Worm (Caenorhabditis elegans): ENCODE measurements around the gene F59G1.4.

DNA sequence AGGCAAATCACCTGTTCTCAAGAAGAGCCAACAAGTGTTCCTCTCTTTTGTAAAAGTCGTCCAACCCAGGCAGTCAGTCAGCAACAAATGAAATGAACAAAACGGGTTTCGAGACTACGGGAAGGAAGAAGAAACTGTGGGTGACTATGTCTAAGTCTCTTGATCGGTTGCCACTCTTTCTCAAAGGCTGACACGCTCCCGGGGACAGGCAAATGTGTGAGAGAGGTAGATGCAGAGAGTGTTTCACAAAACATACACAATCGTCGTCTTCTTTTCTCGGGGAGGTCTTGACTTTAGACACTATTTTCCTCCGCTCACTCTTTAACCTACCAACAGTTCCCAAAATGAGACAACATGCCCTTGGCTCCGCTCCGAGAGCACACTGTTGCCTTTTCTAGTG, 35.1 kb downstream of the F59G1.4 start:
- TF ChIP-seq ama-1 (optimal IDR thresholded peaks at IDR 0.05), result no peak
- no peak for TF ChIP-seq ceh-36 (tag; optimal IDR thresholded peaks at IDR 0.05)
- TF ChIP-seq tbx-37 (GFP tag; conservative IDR thresholded peaks at IDR 0.05), result no peak
- TF ChIP-seq F13C5.2 (tag; optimal IDR thresholded peaks at IDR 0.05), result no peak
- no peak for TF ChIP-seq hmbx-1 (tag; optimal IDR thresholded peaks at IDR 0.05)
- TF ChIP-seq aly-1 (tag; optimal IDR thresholded peaks at IDR 0.05), result no peak
- no peak for TF ChIP-seq tra-4 (tag; optimal IDR thresholded peaks at IDR 0.05)
